Worm (Caenorhabditis elegans): Measurements from ENCODE around the gene ztf-8.

The ztf-8 gene

ce11 chrIII:5305725-5306124 is 32.5 kb upstream of the ztf-8 start (continued):
- TF ChIP-seq fkh-4 (tag; optimal IDR thresholded peaks at IDR 0.05; ENCODE audit: borderline replicate concordance), result no peak
- TF ChIP-seq pax-3 (tag; optimal IDR thresholded peaks at IDR 0.05), result peak; percentile 8
- TF ChIP-seq unc-130 (tag; optimal IDR thresholded peaks at IDR 0.05), result peak; percentile 56
- TF ChIP-seq nhr-47 (tag; optimal IDR thresholded peaks at IDR 0.05), result peak; percentile 69
- TF ChIP-seq lin-35 (GFP tag; optimal IDR thresholded peaks at IDR 0.05), result peak; percentile 67 to 71
- TF ChIP-seq nhr-85 (tag), result no peak
- TF ChIP-seq tbx-2 (tag; optimal IDR thresholded peaks at IDR 0.05), result peak; percentile 56
- TF ChIP-seq snpc-4 (tag; optimal IDR thresholded peaks at IDR 0.05), result no peak
- peak; percentile 65 for TF ChIP-seq nhr-19 (GFP tag; conservative IDR thresholded peaks at IDR 0.05)
- no peak for TF ChIP-seq lin-39 (tag; optimal IDR thresholded peaks at IDR 0.05)
- TF ChIP-seq skn-1 (tag; optimal IDR thresholded peaks at IDR 0.05), result peak; percentile 31
- TF ChIP-seq snu-23 (GFP tag; optimal IDR thresholded peaks at IDR 0.05), result peak; percentile 75
- peak; percentile 66 for TF ChIP-seq swsn-7 (tag; optimal IDR thresholded peaks at IDR 0.05)

- TF ChIP-seq tbx-2 (tag; optimal IDR thresholded peaks at IDR 0.05), result no peak
- no peak for TF ChIP-seq sox-4 (tag; optimal IDR thresholded peaks at IDR 0.05)
- no peak for TF ChIP-seq mef-2 (tag; optimal IDR thresholded peaks at IDR 0.05)
- no peak for TF ChIP-seq elt-3 (tag; optimal IDR thresholded peaks at IDR 0.05)
- TF ChIP-seq zip-4 (GFP tag; optimal IDR thresholded peaks at IDR 0.05), result no peak
Observed at ce11 chrIII:5304044-5304443, 30.8 kb upstream of the ztf-8 start.

- TF ChIP-seq fkh-8 (tag; optimal IDR thresholded peaks at IDR 0.05), result no peak
- TF ChIP-seq nhr-76 (tag; optimal IDR thresholded peaks at IDR 0.05), result no peak
- TF ChIP-seq nhr-28 (tag; optimal IDR thresholded peaks at IDR 0.05), result no peak
- TF ChIP-seq egl-27 (tag; optimal IDR thresholded peaks at IDR 0.05), result no peak
- no peak for TF ChIP-seq pax-3 (tag; optimal IDR thresholded peaks at IDR 0.05)
- no peak for TF ChIP-seq swsn-7 (tag; optimal IDR thresholded peaks at IDR 0.05)
- no peak for TF ChIP-seq mab-9 (GFP tag; IDR thresholded peaks at IDR 0.05)
- TF ChIP-seq C34B4.2 (tag; optimal IDR thresholded peaks at IDR 0.05), result no peak
- TF ChIP-seq rnt-1 (tag; optimal IDR thresholded peaks at IDR 0.05), result no peak
- no peak for TF ChIP-seq ceh-82 (tag; optimal IDR thresholded peaks at IDR 0.05)
- no peak for TF ChIP-seq nhr-11 (tag; optimal IDR thresholded peaks at IDR 0.05)
- TF ChIP-seq snpc-4 (tag; optimal IDR thresholded peaks at IDR 0.05), result no peak
- no peak for TF ChIP-seq unc-130 (tag; optimal IDR thresholded peaks at IDR 0.05)
- TF ChIP-seq hlh-4 (tag; optimal IDR thresholded peaks at IDR 0.05), result no peak
Observed at ce11 chrIII:5301786-5302268, 28.6 kb upstream of the ztf-8 start, which contains the start of the genes T15B12.2 and F52C9.5. Gene T15B12.2, minus strand, starts transcription at chrIII:5301886. Gene F52C9.5, plus strand, starts transcription at chrIII:5302218.

ce11 chrIII:5294867-5295266 is 21.6 kb upstream of the ztf-8 start:
- TF ChIP-seq mef-2 (tag; optimal IDR thresholded peaks at IDR 0.05), result no peak
- peak; percentile 52 for TF ChIP-seq ztf-4 (tag; optimal IDR thresholded peaks at IDR 0.05)
- TF ChIP-seq skn-1 (tag; optimal IDR thresholded peaks at IDR 0.05), result peak; percentile 59
- TF ChIP-seq Y116A8C.19 (tag; optimal IDR thresholded peaks at IDR 0.05; ENCODE audit: borderline replicate concordance), result no peak
- peak; percentile 12 to 43 (median 26) for TF ChIP-seq dpl-1 (GFP tag; optimal IDR thresholded peaks at IDR 0.05)
- TF ChIP-seq ceh-88 (GFP tag; IDR thresholded peaks at IDR 0.05), result 0 out of 2 replicates have a peak, but pooled peaks have one; percentile 8
- TF ChIP-seq blmp-1 (tag; optimal IDR thresholded peaks at IDR 0.05), result peak; percentile 7
- TF ChIP-seq lin-35 (GFP tag; optimal IDR thresholded peaks at IDR 0.05), result peak; percentile 43 to 61
- no peak for TF ChIP-seq fos-1 (tag; optimal IDR thresholded peaks at IDR 0.05)
- peak; percentile 81 for TF ChIP-seq nhr-19 (GFP tag; conservative IDR thresholded peaks at IDR 0.05)
- TF ChIP-seq ceh-63 (GFP tag; optimal IDR thresholded peaks at IDR 0.05), result peak; percentile 39
- TF ChIP-seq efl-1 (optimal IDR thresholded peaks at IDR 0.05), result peak; percentile 45 to 61
- TF ChIP-seq efl-1 (GFP tag; optimal IDR thresholded peaks at IDR 0.05 in 1 of 2), result peak; percentile 36 to 93
- TF ChIP-seq nhr-11 (tag; optimal IDR thresholded peaks at IDR 0.05), result no peak
- peak; percentile 43 for TF ChIP-seq lin-39 (tag; optimal IDR thresholded peaks at IDR 0.05)
- TF ChIP-seq swsn-7 (tag; optimal IDR thresholded peaks at IDR 0.05), result peak; percentile 65
- TF ChIP-seq hlh-4 (tag; optimal IDR thresholded peaks at IDR 0.05), result no peak
- peak; percentile 33 for TF ChIP-seq irx-1 (tag; optimal IDR thresholded peaks at IDR 0.05)
- TF ChIP-seq elt-3 (tag; optimal IDR thresholded peaks at IDR 0.05), result peak in 1 of 6 experiments; percentile 8
- no peak for TF ChIP-seq sptf-1 (tag; optimal IDR thresholded peaks at IDR 0.05)
- TF ChIP-seq C16A3.4 (tag; optimal IDR thresholded peaks at IDR 0.05), result peak; percentile 40
- TF ChIP-seq elt-2 (tag; optimal IDR thresholded peaks at IDR 0.05), result peak; percentile 40
- peak in 1 of 2 experiments; percentile 37 for TF ChIP-seq mdl-1 (tag; optimal IDR thresholded peaks at IDR 0.05)
- peak; percentile 12 for TF ChIP-seq nhr-76 (tag; optimal IDR thresholded peaks at IDR 0.05)
- TF ChIP-seq fkh-8 (tag; optimal IDR thresholded peaks at IDR 0.05), result peak; percentile 28
- TF ChIP-seq fkh-4 (tag; optimal IDR thresholded peaks at IDR 0.05; ENCODE audit: borderline replicate concordance), result no peak
- peak; percentile 16 for TF ChIP-seq unc-86 (tag; optimal IDR thresholded peaks at IDR 0.05)
- peak; percentile 83 for TF ChIP-seq nhr-71 (tag; optimal IDR thresholded peaks at IDR 0.05)
- peak; percentile 31 for TF ChIP-seq ceh-8 (GFP tag; optimal IDR thresholded peaks at IDR 0.05)
- peak; percentile 81 for TF ChIP-seq rnt-1 (tag; optimal IDR thresholded peaks at IDR 0.05)
- no peak for TF ChIP-seq fkh-10 (GFP tag; optimal IDR thresholded peaks at IDR 0.05)
